Worm (Caenorhabditis elegans) whole organism, L2 larva: ENCODE measurements around the gene rnr-2.

Experiments used
- C34F6.9 ChIP-seq: fragments of 150-350 bp; optimal IDR thresholded peaks from 2 replicates; lab custom pipeline; 2014; ENCODE audit warnings: missing biosample characterization, missing genetic modification characterization
- R02D3.7 ChIP-seq: fragments of 150-350 bp; optimal IDR thresholded peaks from 2 replicates; lab custom pipeline; 2014; ENCODE audit warnings: missing biosample characterization, missing genetic modification characterization
- Y55F3AM.14 ChIP-seq: fragments of 200-800 bp; sonication (Bioruptor generic); optimal IDR thresholded peaks from 2 replicates; lab custom pipeline; 2018; ENCODE audit warnings: mild to moderate bottlenecking, missing genetic modification characterization, missing compliant biosample characterization
- ZK546.5 ChIP-seq: sonication (generic microtip); optimal IDR thresholded peaks from 2 replicates; lab custom pipeline; 2017; ENCODE audit warnings: missing biosample characterization, missing genetic modification characterization
- alr-1 ChIP-seq: fragments of 150-350 bp; optimal IDR thresholded peaks from 2 replicates; lab custom pipeline; 2014; ENCODE audit warnings: missing biosample characterization, missing genetic modification characterization
- aly-2 ChIP-seq: fragments of 150-350 bp; optimal IDR thresholded peaks from 2 replicates; lab custom pipeline; 2014; ENCODE audit warnings: missing biosample characterization, missing genetic modification characterization
- ama-1 ChIP-seq: fragments of 150-350 bp; optimal IDR thresholded peaks from 2 replicates; lab custom pipeline; 2018; ENCODE audit warnings: inconsistent platforms
- ceh-16 ChIP-seq: fragments of 150-350 bp; optimal IDR thresholded peaks from 2 replicates; lab custom pipeline; 2014; ENCODE audit warnings: missing biosample characterization, missing genetic modification characterization
- ceh-82 ChIP-seq: fragments of 150-350 bp; optimal IDR thresholded peaks from 2 replicates; lab custom pipeline; 2014; ENCODE audit warnings: missing biosample characterization, missing genetic modification characterization
- crh-2 ChIP-seq: sonication (generic microtip); optimal IDR thresholded peaks from 2 replicates; lab custom pipeline; 2017; ENCODE audit warnings: missing biosample characterization, missing genetic modification characterization
- dmd-4 ChIP-seq: sonication (generic microtip); optimal IDR thresholded peaks from 2 replicates; lab custom pipeline; 2017; ENCODE audit warnings: missing biosample characterization, missing genetic modification characterization
- elt-1 ChIP-seq: fragments of 150-350 bp; optimal IDR thresholded peaks from 2 replicates; lab custom pipeline; 2014; ENCODE audit warnings: missing biosample characterization, missing genetic modification characterization
- gmeb-1 ChIP-seq: fragments of 150-350 bp; optimal IDR thresholded peaks from 2 replicates; lab custom pipeline; 2014; ENCODE audit warnings: missing biosample characterization, missing genetic modification characterization
- lin-13 ChIP-seq: fragments of 150-350 bp; optimal IDR thresholded peaks from 2 replicates; lab custom pipeline; 2014; ENCODE audit warnings: missing biosample characterization, missing genetic modification reagents, missing genetic modification characterization
- lsy-2 ChIP-seq, 2 experiments: fragments of 150-350 bp in 1 of 2; sonication (generic microtip) in 1 of 2; optimal IDR thresholded peaks; 2 replicates each; lab custom pipeline; 2014 to 2017; ENCODE audit warnings: missing biosample characterization in 2 of 2, missing genetic modification characterization in 2 of 2
- mbf-1 ChIP-seq: sonication (generic microtip); optimal IDR thresholded peaks from 2 replicates; lab custom pipeline; 2017; ENCODE audit warnings: missing biosample characterization, missing genetic modification characterization
- mdl-1 ChIP-seq, 2 experiments: fragments of 150-350 bp in 1 of 2; sonication (generic microtip) in 1 of 2; optimal IDR thresholded peaks; 2 replicates each; lab custom pipeline; 2017; ENCODE audit warnings: missing biosample characterization in 2 of 2, missing genetic modification characterization in 2 of 2
- nhr-11 ChIP-seq: fragments of 150-350 bp; optimal IDR thresholded peaks from 2 replicates; lab custom pipeline; 2014; ENCODE audit warnings: missing biosample characterization, missing genetic modification characterization
- nhr-12 ChIP-seq: fragments of 150-350 bp; optimal IDR thresholded peaks from 2 replicates; lab custom pipeline; 2014; ENCODE audit warnings: missing biosample characterization, missing genetic modification characterization
- nhr-129 ChIP-seq: fragments of 150-350 bp; optimal IDR thresholded peaks from 2 replicates; lab custom pipeline; 2014; ENCODE audit warnings: missing biosample characterization, missing genetic modification characterization
- nhr-21 ChIP-seq: fragments of 150-350 bp; optimal IDR thresholded peaks from 2 replicates; lab custom pipeline; 2014; ENCODE audit warnings: missing biosample characterization, missing genetic modification characterization
- nhr-237 ChIP-seq: fragments of 150-350 bp; optimal IDR thresholded peaks from 2 replicates; lab custom pipeline; 2014; ENCODE audit warnings: missing biosample characterization, missing genetic modification characterization
- nhr-25 ChIP-seq: fragments of 150-350 bp; sonication (generic microtip); optimal IDR thresholded peaks from 3 replicates; lab custom pipeline; 2014; ENCODE audit warnings: missing biosample characterization, missing genetic modification characterization
- nhr-6 ChIP-seq: fragments of 150-350 bp; optimal IDR thresholded peaks from 2 replicates; lab custom pipeline; 2014; ENCODE audit warnings: missing biosample characterization, missing genetic modification characterization
- peb-1 ChIP-seq: fragments of 150-350 bp; optimal IDR thresholded peaks from 2 replicates; lab custom pipeline; 2014; ENCODE audit warnings: missing biosample characterization, missing genetic modification characterization
- skn-1 ChIP-seq: sonication (generic microtip); optimal IDR thresholded peaks from 2 replicates; lab custom pipeline; 2017; ENCODE audit warnings: missing biosample characterization, missing genetic modification characterization
- sma-3 ChIP-seq: sonication (generic microtip); optimal IDR thresholded peaks from 2 replicates; lab custom pipeline; 2016; ENCODE audit warnings: missing genetic modification reagents, missing genetic modification characterization, missing compliant biosample characterization
- sma-9 ChIP-seq, 2 experiments: fragments of 150-350 bp in 1 of 2; sonication (generic microtip) in 1 of 2; optimal IDR thresholded peaks; 2 replicates each; lab custom pipeline; 2014 to 2016; ENCODE audit warnings: missing genetic modification characterization in 2 of 2, mild to moderate bottlenecking in 1 of 2, missing biosample characterization in 1 of 2, missing compliant biosample characterization in 1 of 2, missing genetic modification reagents in 1 of 2, moderate library complexity in 1 of 2
- snpc-4 ChIP-seq: fragments of 150-350 bp; optimal IDR thresholded peaks from 2 replicates; lab custom pipeline; 2014; ENCODE audit warnings: missing biosample characterization, missing genetic modification characterization
- unc-39 ChIP-seq: fragments of 150-350 bp; optimal IDR thresholded peaks from 2 replicates; lab custom pipeline; 2014; ENCODE audit warnings: missing biosample characterization, missing genetic modification characterization
- unc-55 ChIP-seq: fragments of 150-350 bp; sonication (generic microtip); optimal IDR thresholded peaks from 3 replicates; lab custom pipeline; 2014; ENCODE audit warnings: missing biosample characterization, missing genetic modification reagents, missing genetic modification characterization
- unc-62 ChIP-seq: fragments of 150-350 bp; optimal IDR thresholded peaks from 2 replicates; lab custom pipeline; 2014; ENCODE audit warnings: missing biosample characterization, missing genetic modification reagents, missing genetic modification characterization
- ztf-1 ChIP-seq: fragments of 200-800 bp; sonication (Bioruptor generic); conservative IDR thresholded peaks from 2 replicates; pipeline ENCODE4 v1.3.6; 2022; ENCODE audit warnings: missing genetic modification characterization, missing compliant biosample characterization
- ztf-11 ChIP-seq: sonication (generic microtip); optimal IDR thresholded peaks from 2 replicates; lab custom pipeline; 2017; ENCODE audit warnings: missing biosample characterization, missing genetic modification characterization
- ztf-4 ChIP-seq: fragments of 150-350 bp; optimal IDR thresholded peaks from 2 replicates; lab custom pipeline; 2014; ENCODE audit warnings: missing biosample characterization, missing genetic modification characterization

rnr-2 gene

ce11 chrIII:4094681-4095080 lies at the start of gene rnr-2:
Gene rnr-2 (minus strand): TSS chrIII:4094921.
- TF ChIP-seq unc-62 (GFP tag; lab: Kevin White, UChicago) (no peak), ztf-11 (tag; lab: Kevin White, UChicago) (no peak), mbf-1 (tag; lab: Kevin White, UChicago) (no peak), unc-55 (GFP tag; lab: Kevin White, UChicago) (peak; percentile 7), nhr-11 (tag; lab: Kevin White, UChicago) (no peak), nhr-6 (tag; lab: Kevin White, UChicago) (no peak), C34F6.9 (no peak), lsy-2 (tag; optimal IDR thresholded peaks at IDR 0.05; lab: Kevin White, UChicago) (peak in 1 of 2 experiments; percentile 4), ZK546.5 (tag; lab: Kevin White, UChicago) (no peak), dmd-4 (tag; lab: Kevin White, UChicago) (no peak), ama-1 (no peak), sma-9 (GFP tag; optimal IDR thresholded peaks at IDR 0.05; lab: Kevin White, UChicago) (no peak), sma-9 (tag; optimal IDR thresholded peaks at IDR 0.05; lab: Kevin White, UChicago) (no peak), nhr-21 (tag; lab: Kevin White, UChicago) (no peak), ztf-1 (GFP tag; lab: Robert Waterston, UW) (no peak), nhr-25 (tag; lab: Kevin White, UChicago) (no peak), skn-1 (tag; lab: Kevin White, UChicago) (no peak), alr-1 (tag; lab: Kevin White, UChicago) (no peak), unc-39 (tag; lab: Kevin White, UChicago) (no peak), nhr-129 (tag; lab: Kevin White, UChicago) (peak; percentile 33), crh-2 (tag; lab: Kevin White, UChicago) (no peak)

ce11 chrIII:4143170-4143569 lies 48.4 kb upstream of the rnr-2 start:
- TF ChIP-seq sma-3 (GFP tag; lab: Kevin White, UChicago) (no peak), ceh-82 (tag; lab: Kevin White, UChicago) (no peak), lsy-2 (tag; optimal IDR thresholded peaks at IDR 0.05; lab: Kevin White, UChicago) (no peak), sma-9 (GFP tag; optimal IDR thresholded peaks at IDR 0.05; lab: Kevin White, UChicago) (no peak), sma-9 (tag; optimal IDR thresholded peaks at IDR 0.05; lab: Kevin White, UChicago) (no peak), R02D3.7 (tag; lab: Kevin White, UChicago) (no peak), snpc-4 (tag; lab: Kevin White, UChicago) (no peak), lin-13 (GFP tag; lab: Kevin White, UChicago) (no peak), alr-1 (tag; lab: Kevin White, UChicago) (no peak), elt-1 (tag; lab: Kevin White, UChicago) (no peak), aly-2 (tag; lab: Kevin White, UChicago) (no peak), C34F6.9 (no peak), mdl-1 (tag; optimal IDR thresholded peaks at IDR 0.05; lab: Kevin White, UChicago) (no peak), ceh-16 (tag; lab: Kevin White, UChicago) (no peak), peb-1 (tag; lab: Kevin White, UChicago) (no peak)

ce11 chrIII:4137180-4137579 lies 42.5 kb upstream of the rnr-2 start:
- TF ChIP-seq unc-55 (GFP tag; lab: Kevin White, UChicago): peak; percentile 51
- no peak for TF ChIP-seq nhr-12 (tag; lab: Kevin White, UChicago)
- no peak for TF ChIP-seq nhr-6 (tag; lab: Kevin White, UChicago)
- no peak for TF ChIP-seq gmeb-1 (tag; lab: Kevin White, UChicago)
- TF ChIP-seq peb-1 (tag; lab: Kevin White, UChicago): no peak
- TF ChIP-seq, all 48 proteins: peak for 1

- TF ChIP-seq unc-62 (GFP tag; lab: Kevin White, UChicago) (no peak), mbf-1 (tag; lab: Kevin White, UChicago) (no peak), nhr-237 (no peak), Y55F3AM.14 (GFP tag; lab: Kevin White, UChicago) (no peak), sma-9 (GFP tag; optimal IDR thresholded peaks at IDR 0.05; lab: Kevin White, UChicago) (no peak), sma-9 (tag; optimal IDR thresholded peaks at IDR 0.05; lab: Kevin White, UChicago) (no peak), unc-55 (GFP tag; lab: Kevin White, UChicago) (no peak), skn-1 (tag; lab: Kevin White, UChicago) (no peak), sma-3 (GFP tag; lab: Kevin White, UChicago) (no peak), nhr-12 (tag; lab: Kevin White, UChicago) (no peak), ztf-4 (tag; lab: Kevin White, UChicago) (no peak), nhr-129 (tag; lab: Kevin White, UChicago) (no peak), aly-2 (tag; lab: Kevin White, UChicago) (no peak), ama-1 (no peak), ZK546.5 (tag; lab: Kevin White, UChicago) (no peak)
Measured at ce11 chrIII:4134059-4134458, 39.3 kb upstream of the rnr-2 start.
